Worm (Caenorhabditis elegans): ENCODE measurements around the gene rps-0.
A peak's percentile ranks its signal among the peaks of the same experiment; 100 is the strongest.

Gene rps-0

DNA sequence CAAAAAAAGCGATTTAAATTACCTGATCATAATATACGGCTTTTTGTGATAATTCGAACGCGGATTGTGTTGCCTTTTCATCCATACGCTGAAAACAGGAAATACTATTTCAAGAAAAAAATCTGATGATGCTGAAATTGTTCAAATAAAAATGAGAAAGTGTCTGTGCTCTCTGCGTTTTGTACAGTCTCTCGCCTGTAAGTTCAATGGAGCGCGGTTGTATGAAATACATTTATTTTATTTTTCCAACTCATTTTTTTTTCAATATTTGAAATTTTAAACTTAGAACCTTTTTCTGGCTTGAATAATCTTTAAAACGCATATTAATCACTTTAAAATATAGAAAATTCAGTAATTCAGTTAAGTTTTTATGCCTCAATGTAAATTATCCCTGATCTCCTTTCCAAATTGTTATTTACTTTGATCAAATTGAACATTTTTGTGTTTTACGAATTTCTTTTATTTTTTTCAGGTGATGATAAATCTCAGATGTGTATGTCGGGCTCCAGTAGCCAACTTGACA lies 49.9 kb downstream of the rps-0 start, which contains the start of the genes clp-2 and mrpl-16 (continued):
- TF ChIP-seq C04F5.9 (tag; optimal IDR thresholded peaks at IDR 0.05) (no peak), lsy-2 (tag; optimal IDR thresholded peaks at IDR 0.05) (peak; percentile 54 to 74), mdl-1 (tag; optimal IDR thresholded peaks at IDR 0.05) (no peak), ceh-8 (GFP tag; optimal IDR thresholded peaks at IDR 0.05) (no peak), hlh-17 (GFP tag; optimal IDR thresholded peaks at IDR 0.05; ENCODE audit: borderline replicate concordance) (no peak), mep-1 (tag; optimal IDR thresholded peaks at IDR 0.05) (peak; percentile 24), sox-4 (tag; optimal IDR thresholded peaks at IDR 0.05) (no peak), nhr-76 (tag; optimal IDR thresholded peaks at IDR 0.05) (no peak), dpl-1 (GFP tag; optimal IDR thresholded peaks at IDR 0.05) (peak; percentile 21 to 68 (median 46)), fkh-10 (GFP tag; optimal IDR thresholded peaks at IDR 0.05) (no peak), fkh-8 (tag; optimal IDR thresholded peaks at IDR 0.05) (no peak), pqm-1 (tag; optimal IDR thresholded peaks at IDR 0.05) (no peak), elt-2 (tag; optimal IDR thresholded peaks at IDR 0.05) (no peak), unc-62 (GFP tag; optimal IDR thresholded peaks at IDR 0.05) (no peak), nhr-237 (tag; optimal IDR thresholded peaks at IDR 0.05) (no peak), efl-1 (optimal IDR thresholded peaks at IDR 0.05) (peak; percentile 42 to 58), efl-1 (GFP tag; optimal IDR thresholded peaks at IDR 0.05 in 1 of 2) (peak; percentile 59 to 93), F16B12.6 (tag; optimal IDR thresholded peaks at IDR 0.05) (peak; percentile 1), zag-1 (tag; optimal IDR thresholded peaks at IDR 0.05) (no peak), nhr-28 (tag; optimal IDR thresholded peaks at IDR 0.05) (no peak), C34B4.2 (tag; optimal IDR thresholded peaks at IDR 0.05) (no peak), sptf-1 (tag; optimal IDR thresholded peaks at IDR 0.05) (no peak), zip-4 (GFP tag; optimal IDR thresholded peaks at IDR 0.05) (no peak), fkh-4 (tag; optimal IDR thresholded peaks at IDR 0.05; ENCODE audit: borderline replicate concordance) (no peak), jun-1 (tag; optimal IDR thresholded peaks at IDR 0.05) (no peak), rnt-1 (tag; optimal IDR thresholded peaks at IDR 0.05) (peak; percentile 34), nhr-19 (GFP tag; conservative IDR thresholded peaks at IDR 0.05) (no peak), grh-1 (GFP tag; IDR thresholded peaks at IDR 0.05) (no peak), sup-37 (GFP tag; optimal IDR thresholded peaks at IDR 0.05) (no peak), nhr-85 (tag) (no peak), lin-13 (GFP tag; optimal IDR thresholded peaks at IDR 0.05) (no peak)

All from whole organism, L1 larva.